Fruit fly (Drosophila melanogaster): ENCODE results near the gene Taf13.
A peak's percentile ranks its signal among the peaks of the same experiment; 100 is the strongest.

Taf13 gene

dm6 chr2L:20093794-20094193, at the start of gene Taf13, which contains the start of gene nesd (continued):
- no peak for TF ChIP-seq CG11398 (GFP tag; optimal IDR thresholded peaks at IDR 0.05)
- no peak for TF ChIP-seq CG11456 (GFP tag; IDR thresholded peaks at IDR 0.05)
- no peak for TF ChIP-seq CG15011 (GFP tag; optimal IDR thresholded peaks at IDR 0.05)
- TF ChIP-seq CG10147 (GFP tag; optimal IDR thresholded peaks at IDR 0.05): peak; percentile 67
- TF ChIP-seq row (GFP tag; IDR thresholded peaks at IDR 0.05): peak; percentile 94
- TF ChIP-seq CHES-1-like (GFP tag; optimal IDR thresholded peaks at IDR 0.05): peak; percentile 4
- TF ChIP-seq twi (tag; optimal IDR thresholded peaks at IDR 0.05): peak; percentile 52
- no peak for TF ChIP-seq Bteb2 (GFP tag; optimal IDR thresholded peaks at IDR 0.05)
- no peak for TF ChIP-seq Nf-YA (GFP tag; IDR thresholded peaks at IDR 0.05)
- no peak for TF ChIP-seq Atf-2 (GFP tag; optimal IDR thresholded peaks at IDR 0.05)
- no peak for TF ChIP-seq aop (GFP tag; IDR thresholded peaks at IDR 0.05)
- peak; percentile 16; the same call in 1 of the 2 replicates for TF ChIP-seq vvl (GFP tag; IDR thresholded peaks at IDR 0.05)
- TF ChIP-seq wdn (GFP tag; IDR thresholded peaks at IDR 0.05): no peak
- TF ChIP-seq croc (GFP tag; conservative IDR thresholded peaks at IDR 0.05): no peak
- TF ChIP-seq CG12219 (GFP tag; optimal IDR thresholded peaks at IDR 0.05): no peak
- no peak for TF ChIP-seq crc (GFP tag; optimal IDR thresholded peaks at IDR 0.05)
- peak; percentile 66 for TF ChIP-seq CG13424 (tag; optimal IDR thresholded peaks at IDR 0.05)
- no peak for TF ChIP-seq org-1 (GFP tag; optimal IDR thresholded peaks at IDR 0.05)
- peak; percentile 52 for TF ChIP-seq Hsf (GFP tag; optimal IDR thresholded peaks at IDR 0.05)
- peak; percentile 1 for TF ChIP-seq CG18619 (GFP tag; optimal IDR thresholded peaks at IDR 0.05)
- no peak for TF ChIP-seq H2.0 (GFP tag; IDR thresholded peaks at IDR 0.05)
- no peak for TF ChIP-seq gro (GFP tag; optimal IDR thresholded peaks at IDR 0.05)
- no peak for TF ChIP-seq CG8765 (GFP tag; IDR thresholded peaks at IDR 0.05)
- TF ChIP-seq zfh2 (GFP tag; optimal IDR thresholded peaks at IDR 0.05): peak; percentile 31
- no peak for TF ChIP-seq MESR4 (GFP tag; optimal IDR thresholded peaks at IDR 0.05)
- TF ChIP-seq CG13894 (tag; optimal IDR thresholded peaks at IDR 0.05): peak; percentile 50
- TF ChIP-seq CG6654 (GFP tag; optimal IDR thresholded peaks at IDR 0.05): no peak
- TF ChIP-seq MTF-1 (GFP tag; optimal IDR thresholded peaks at IDR 0.05; ENCODE audit: borderline replicate concordance): no peak
- peak; percentile 31; the same call in 1 of the 2 replicates for TF ChIP-seq Xrp1 (GFP tag; IDR thresholded peaks at IDR 0.05)
- no peak for TF ChIP-seq ewg (GFP tag; optimal IDR thresholded peaks at IDR 0.05)
- TF ChIP-seq CG13775 (GFP tag; optimal IDR thresholded peaks at IDR 0.05): peak; percentile 52
- TF ChIP-seq CG14014 (GFP tag; IDR thresholded peaks at IDR 0.05): no peak
- TF ChIP-seq HmgZ (tag; optimal IDR thresholded peaks at IDR 0.05): peak; percentile 68
- TF ChIP-seq sna (GFP tag; IDR thresholded peaks at IDR 0.05; ENCODE audit: partially characterized antibody): no peak; the same call in 1 of the 2 replicates
- no peak for TF ChIP-seq CG7987 (GFP tag; optimal IDR thresholded peaks at IDR 0.05)
- peak; percentile 75 for TF ChIP-seq knrl (GFP tag; IDR thresholded peaks at IDR 0.05; ENCODE audit: partially characterized antibody)
- no peak for TF ChIP-seq en (GFP tag; optimal IDR thresholded peaks at IDR 0.05)
- peak; percentile 20 for TF ChIP-seq exex (tag; optimal IDR thresholded peaks at IDR 0.05)
- TF ChIP-seq Myb (GFP tag; optimal IDR thresholded peaks at IDR 0.05): peak; percentile 73
- TF ChIP-seq Nf-YC (tag; optimal IDR thresholded peaks at IDR 0.05): peak; percentile 61
- TF ChIP-seq tx (GFP tag; optimal IDR thresholded peaks at IDR 0.05): no peak
- no peak for TF ChIP-seq seq (GFP tag; IDR thresholded peaks at IDR 0.05)
- no peak for TF ChIP-seq pros (GFP tag; optimal IDR thresholded peaks at IDR 0.05)
- no peak for TF ChIP-seq Mes4 (GFP tag; optimal IDR thresholded peaks at IDR 0.05)
- peak; percentile 26 for TF ChIP-seq CG18764 (GFP tag; optimal IDR thresholded peaks at IDR 0.05)
- no peak for TF ChIP-seq crol (GFP tag; IDR thresholded peaks at IDR 0.05)
- TF ChIP-seq Trl (optimal IDR thresholded peaks at IDR 0.05): no peak
- peak; percentile 3 for TF ChIP-seq Trl (GFP tag; optimal IDR thresholded peaks at IDR 0.05)
- TF ChIP-seq CG13123 (GFP tag; optimal IDR thresholded peaks at IDR 0.05): no peak
- no peak for TF ChIP-seq sisA (GFP tag; IDR thresholded peaks at IDR 0.05)
- no peak for TF ChIP-seq gcm (GFP tag; optimal IDR thresholded peaks at IDR 0.05)
- peak; percentile 56 for TF ChIP-seq CG10267 (tag; optimal IDR thresholded peaks at IDR 0.05)
- peak; percentile 69 for TF ChIP-seq Sry-δ (GFP tag; optimal IDR thresholded peaks at IDR 0.05)
